Fruit fly (Drosophila melanogaster) whole organism, embryonic: ENCODE results near the gene CG14664.

Experiments used
- Awh ChIP-seq: fragments of 200-800 bp; sonication (Bioruptor generic); IDR thresholded peaks from 2 replicates; pipeline ENCODE4, ENCODE4 v1.3.6; 2022; ENCODE audit warnings: missing biosample characterization, missing genetic modification characterization
- CG10462 ChIP-seq: fragments of 200-800 bp; sonication (Bioruptor generic); optimal IDR thresholded peaks from 2 replicates; lab custom pipeline; 2016; ENCODE audit warnings: missing biosample characterization, missing genetic modification characterization
- CG10543 ChIP-seq: fragments of 200-800 bp; sonication (Bioruptor generic); optimal IDR thresholded peaks from 3 replicates; lab custom pipeline; 2017; ENCODE audit warnings: missing biosample characterization, mild to moderate bottlenecking, missing genetic modification characterization, moderate library complexity
- CG10654 ChIP-seq: fragments of 200-800 bp; sonication (Bioruptor generic); optimal IDR thresholded peaks from 2 replicates; lab custom pipeline; 2016; ENCODE audit warnings: missing biosample characterization, missing genetic modification characterization
- CG11398 ChIP-seq: fragments of 200-800 bp; sonication (Bioruptor generic); optimal IDR thresholded peaks from 2 replicates; lab custom pipeline; 2016; ENCODE audit warnings: missing biosample characterization, missing genetic modification characterization
- CG12744 ChIP-seq: fragments of 200-800 bp; sonication (Bioruptor generic); optimal IDR thresholded peaks from 2 replicates; lab custom pipeline; 2016; ENCODE audit warnings: missing biosample characterization, missing genetic modification characterization
- CG1529 ChIP-seq: fragments of 200-800 bp; sonication (Bioruptor generic); optimal IDR thresholded peaks from 3 replicates; lab custom pipeline; 2018; ENCODE audit warnings: missing biosample characterization, missing genetic modification characterization
- CG1603 ChIP-seq: fragments of 200-800 bp; sonication (Bioruptor generic); optimal IDR thresholded peaks from 2 replicates; lab custom pipeline; 2019; ENCODE audit warnings: missing biosample characterization, mild to moderate bottlenecking, missing genetic modification characterization, moderate library complexity
- CG1792 ChIP-seq: fragments of 200-800 bp; sonication (Bioruptor generic); optimal IDR thresholded peaks from 2 replicates; lab custom pipeline; 2016; ENCODE audit warnings: missing biosample characterization, missing genetic modification characterization
- CG1832 ChIP-seq: fragments of 200-800 bp; sonication (Bioruptor generic); optimal IDR thresholded peaks from 2 replicates; lab custom pipeline; 2017; ENCODE audit warnings: missing biosample characterization, mild to moderate bottlenecking, missing genetic modification characterization, inconsistent platforms
- CG18619 ChIP-seq: fragments of 200-800 bp; sonication (Bioruptor generic); optimal IDR thresholded peaks from 3 replicates; lab custom pipeline; 2017; ENCODE audit warnings: missing biosample characterization, mild to moderate bottlenecking, missing genetic modification characterization
- CG30020 ChIP-seq: fragments of 200-800 bp; optimal IDR thresholded peaks from 2 replicates; lab custom pipeline; 2019; ENCODE audit warnings: missing biosample characterization, mild to moderate bottlenecking, missing genetic modification characterization, moderate library complexity
- CG4282 ChIP-seq: fragments of 200-800 bp; sonication (Bioruptor generic); optimal IDR thresholded peaks from 2 replicates; lab custom pipeline; 2016; ENCODE audit warnings: missing biosample characterization, missing genetic modification characterization
- CG6175 ChIP-seq: fragments of 200-800 bp; sonication (Bioruptor generic); IDR thresholded peaks from 3 replicates; pipeline ENCODE4 v1.3.6; 2022; ENCODE audit warnings: missing biosample characterization, missing genetic modification characterization
- CG9876 ChIP-seq: fragments of 200-800 bp; sonication (Bioruptor generic); optimal IDR thresholded peaks from 2 replicates; lab custom pipeline; 2016; ENCODE audit warnings: missing biosample characterization, missing genetic modification characterization
- Dref ChIP-seq: fragments of 200-800 bp; sonication (Bioruptor generic); IDR thresholded peaks from 2 replicates; pipeline ENCODE4 v1.3.6; 2022; ENCODE audit warnings: missing biosample characterization, missing genetic modification characterization
- Eip74EF ChIP-seq, 2 experiments: fragments of 200-800 bp in 1 of 2; fragments of >200 bp in 1 of 2; sonication (Bioruptor generic) in 1 of 2; optimal IDR thresholded peaks; 2 replicates each; lab custom pipeline; 2017 to 2019; ENCODE audit warnings: missing biosample characterization in 2 of 2, missing genetic modification characterization in 2 of 2, mild to moderate bottlenecking in 1 of 2, moderate library complexity in 1 of 2
- GATAe ChIP-seq: fragments of 200-800 bp; sonication (Bioruptor generic); conservative IDR thresholded peaks from 2 replicates; pipeline ENCODE4 v1.3.6; 2022; ENCODE audit warnings: missing biosample characterization, missing genetic modification characterization
- HLH4C ChIP-seq: fragments of 200-800 bp; sonication (Bioruptor generic); IDR thresholded peaks from 3 replicates; pipeline ENCODE4 v1.3.6; 2022; ENCODE audit warnings: missing biosample characterization, missing genetic modification characterization; ENCODE audit not compliant: partially characterized antibody
- Hand ChIP-seq: fragments of 200-800 bp; sonication (Bioruptor generic); optimal IDR thresholded peaks from 2 replicates; lab custom pipeline; 2017; ENCODE audit warnings: mild to moderate bottlenecking, missing biosample characterization, missing genetic modification reagents, missing genetic modification characterization
- HmgZ ChIP-seq: fragments of 200-800 bp; sonication (Bioruptor generic); optimal IDR thresholded peaks from 2 replicates; lab custom pipeline; 2018; ENCODE audit warnings: missing biosample characterization, mild to moderate bottlenecking, missing genetic modification characterization
- Hr51 ChIP-seq, 2 experiments: fragments of 200-800 bp; sonication (Bioruptor generic); optimal IDR thresholded peaks; 2 replicates in 1 of 2; 3 replicates in 1 of 2; lab custom pipeline; 2016 to 2018; ENCODE audit warnings: missing biosample characterization in 2 of 2, missing genetic modification characterization in 2 of 2, mild to moderate bottlenecking in 1 of 2, moderate library complexity in 1 of 2
- Med ChIP-seq: fragments of 200-800 bp; sonication (Bioruptor generic); peaks from one replicate; lab custom pipeline; 2016; ENCODE audit warnings: missing biosample characterization, missing genetic modification characterization, mild to moderate bottlenecking, inconsistent platforms, moderate library complexity
- NC2β ChIP-seq: fragments of 200-800 bp; sonication (Bioruptor generic); optimal IDR thresholded peaks from 2 replicates; lab custom pipeline; 2016; ENCODE audit warnings: missing biosample characterization, missing genetic modification characterization
- NfI ChIP-seq: fragments of 200-800 bp; sonication (Bioruptor generic); optimal IDR thresholded peaks from 3 replicates; lab custom pipeline; 2018; ENCODE audit warnings: missing biosample characterization, mild to moderate bottlenecking, missing genetic modification characterization, moderate library complexity
- Oli ChIP-seq: fragments of 200-800 bp; sonication (Bioruptor generic); optimal IDR thresholded peaks from 2 replicates; lab custom pipeline; 2018; ENCODE audit warnings: missing biosample characterization, mild to moderate bottlenecking, missing genetic modification characterization, moderate library complexity
- Scr ChIP-seq: fragments of 200-800 bp; sonication (Bioruptor generic); IDR thresholded peaks from 2 replicates; pipeline ENCODE4 v1.3.6; 2022; ENCODE audit warnings: missing biosample characterization, missing genetic modification characterization; ENCODE audit not compliant: partially characterized antibody
- Sox100B ChIP-seq: fragments of 200-800 bp; sonication (Bioruptor generic); optimal IDR thresholded peaks from 3 replicates; lab custom pipeline; 2018; ENCODE audit warnings: missing biosample characterization, mild to moderate bottlenecking, missing genetic modification characterization
- Spps ChIP-seq: fragments of 200-800 bp; sonication (Bioruptor generic); optimal IDR thresholded peaks from 2 replicates; lab custom pipeline; 2018; ENCODE audit warnings: missing biosample characterization, mild to moderate bottlenecking, missing genetic modification characterization
- ac ChIP-seq: fragments of 200-800 bp; sonication (Bioruptor generic); optimal IDR thresholded peaks from 3 replicates; lab custom pipeline; 2017; ENCODE audit warnings: missing biosample characterization, mild to moderate bottlenecking, missing genetic modification characterization
- amos ChIP-seq: fragments of 200-800 bp; sonication (Bioruptor generic); IDR thresholded peaks from 2 replicates; pipeline ENCODE4 v1.3.6; 2022; ENCODE audit warnings: missing biosample characterization, missing genetic modification characterization; ENCODE audit not compliant: partially characterized antibody
- bcd ChIP-seq: fragments of 200-800 bp; sonication (Bioruptor generic); optimal IDR thresholded peaks from 2 replicates; lab custom pipeline; 2017; ENCODE audit warnings: missing biosample characterization, mild to moderate bottlenecking, missing genetic modification characterization
- bsh ChIP-seq, 2 experiments: fragments of 200-800 bp; sonication (Bioruptor generic); optimal IDR thresholded peaks; 2 replicates each; lab custom pipeline; 2017 to 2018; ENCODE audit warnings: mild to moderate bottlenecking in 2 of 2, missing biosample characterization in 2 of 2, missing genetic modification characterization in 2 of 2, moderate library complexity in 1 of 2
- cg ChIP-seq: fragments of 200-800 bp; sonication (Bioruptor generic); optimal IDR thresholded peaks from 3 replicates; lab custom pipeline; 2019; ENCODE audit warnings: missing biosample characterization, mild to moderate bottlenecking, missing genetic modification characterization, moderate library complexity
- ci ChIP-seq: fragments of 200-800 bp; sonication (Bioruptor generic); IDR thresholded peaks from 3 replicates; pipeline ENCODE4 v1.3.6; 2022; ENCODE audit warnings: missing biosample characterization, missing genetic modification characterization
- crol ChIP-seq: fragments of 200-800 bp; sonication (Bioruptor generic); IDR thresholded peaks from 2 replicates; pipeline ENCODE4 v1.3.6; 2022; ENCODE audit warnings: missing biosample characterization, missing genetic modification characterization
- dm ChIP-seq: fragments of 200-800 bp; sonication (Bioruptor generic); optimal IDR thresholded peaks from 3 replicates; lab custom pipeline; 2016; ENCODE audit warnings: missing biosample characterization, missing genetic modification characterization
- ftz-f1 ChIP-seq: fragments of 200-800 bp; sonication (Bioruptor generic); optimal IDR thresholded peaks from 2 replicates; lab custom pipeline; 2016; ENCODE audit warnings: missing biosample characterization, missing genetic modification characterization
- hbn ChIP-seq: fragments of 200-800 bp; sonication (Bioruptor generic); IDR thresholded peaks from 2 replicates; pipeline ENCODE4 v1.3.6; 2022; ENCODE audit warnings: missing biosample characterization, missing genetic modification characterization; ENCODE audit not compliant: partially characterized antibody
- lilli ChIP-seq: fragments of 200-800 bp; sonication (Bioruptor generic); optimal IDR thresholded peaks from 3 replicates; lab custom pipeline; 2016; ENCODE audit warnings: missing biosample characterization, missing genetic modification characterization
- lmd ChIP-seq: fragments of 200-800 bp; sonication (Bioruptor generic); IDR thresholded peaks from 2 replicates; pipeline ENCODE4 v1.3.6; 2022; ENCODE audit warnings: missing biosample characterization, missing genetic modification characterization
- mirr ChIP-seq: fragments of 200-800 bp; sonication (Bioruptor generic); optimal IDR thresholded peaks from 3 replicates; lab custom pipeline; 2018; ENCODE audit warnings: missing biosample characterization, mild to moderate bottlenecking, missing genetic modification characterization
- p53 ChIP-seq: fragments of 200-800 bp; sonication (Bioruptor generic); optimal IDR thresholded peaks from 2 replicates; lab custom pipeline; 2016; ENCODE audit warnings: missing biosample characterization, missing genetic modification characterization
- pfk ChIP-seq: fragments of 200-800 bp; sonication (Bioruptor generic); optimal IDR thresholded peaks from 2 replicates; lab custom pipeline; 2018; ENCODE audit warnings: missing biosample characterization, mild to moderate bottlenecking, missing genetic modification characterization, moderate library complexity
- phol ChIP-seq: fragments of 200-800 bp; sonication (Bioruptor generic); optimal IDR thresholded peaks from 3 replicates; lab custom pipeline; 2018; ENCODE audit warnings: missing biosample characterization, mild to moderate bottlenecking, missing genetic modification characterization, moderate library complexity
- repo ChIP-seq: fragments of 200-800 bp; sonication (Bioruptor generic); optimal IDR thresholded peaks from 2 replicates; lab custom pipeline; 2016; ENCODE audit warnings: missing biosample characterization, missing genetic modification characterization
- sisA ChIP-seq: fragments of 200-800 bp; sonication (Bioruptor generic); IDR thresholded peaks from 2 replicates; pipeline ENCODE4 v1.3.6; 2022; ENCODE audit warnings: missing biosample characterization, missing genetic modification characterization
- wek ChIP-seq: fragments of 200-800 bp; sonication (Bioruptor generic); optimal IDR thresholded peaks from 3 replicates; lab custom pipeline; 2018; ENCODE audit warnings: missing biosample characterization, mild to moderate bottlenecking, missing genetic modification characterization, moderate library complexity
- zf30C ChIP-seq: fragments of 200-800 bp; sonication (Bioruptor generic); optimal IDR thresholded peaks from 3 replicates; lab custom pipeline; 2018; ENCODE audit warnings: missing biosample characterization, mild to moderate bottlenecking, missing genetic modification characterization

CG14664 gene

dm6 chr3R:5251243-5251865 lies 27.4 kb downstream of the CG14664 start, which contains the start of gene CtsF (continued):
- TF ChIP-seq ftz-f1 (GFP tag; lab: Kevin White, UChicago), result peak; percentile 71
- TF ChIP-seq cg (GFP tag; lab: Kevin White, UChicago), result peak; percentile 98
- peak; percentile 48 for TF ChIP-seq Hand (GFP tag; lab: Kevin White, UChicago)
- peak; percentile 100 for TF ChIP-seq Dref (GFP tag; lab: Robert Waterston, UW)
- TF ChIP-seq Sox100B (GFP tag; lab: Kevin White, UChicago), result no peak
- TF ChIP-seq wek, result no peak
- peak; percentile 4 for TF ChIP-seq NfI (GFP tag; lab: Kevin White, UChicago)
- TF ChIP-seq HLH4C (GFP tag; lab: Robert Waterston, UW), result peak; percentile 100
- TF ChIP-seq mirr (GFP tag; lab: Kevin White, UChicago), result peak; percentile 17
- peak; percentile 78 for TF ChIP-seq HmgZ (tag; lab: Kevin White, UChicago)
- TF ChIP-seq sisA (GFP tag; lab: Robert Waterston, UW), result no peak
- TF ChIP-seq CG9876 (GFP tag; lab: Kevin White, UChicago), result no peak
- TF ChIP-seq bsh (GFP tag; optimal IDR thresholded peaks at IDR 0.05; lab: Kevin White, UChicago), result no peak
- no peak for TF ChIP-seq CG12744 (GFP tag; lab: Kevin White, UChicago)
- TF ChIP-seq Oli (tag; lab: Kevin White, UChicago), result no peak
- TF ChIP-seq hbn (GFP tag; lab: Robert Waterston, UW), result peak; percentile 98
- no peak for TF ChIP-seq NC2β (GFP tag; lab: Kevin White, UChicago)
- TF ChIP-seq CG11398, result peak; percentile 28
- TF ChIP-seq GATAe (GFP tag; lab: Robert Waterston, UW), result no peak
- TF ChIP-seq CG10543 (GFP tag; lab: Kevin White, UChicago), result peak; percentile 64
- TF ChIP-seq Hr51 (GFP tag; optimal IDR thresholded peaks at IDR 0.05; lab: Kevin White, UChicago), result peak; percentile 60 to 69
- TF ChIP-seq amos (GFP tag; lab: Robert Waterston, UW), result peak; percentile 99
- no peak for TF ChIP-seq CG10462 (GFP tag; lab: Kevin White, UChicago)
- peak; percentile 56; the same call in 2 of the 3 replicates for TF ChIP-seq ci (GFP tag; lab: Robert Waterston, UW)
- TF ChIP-seq lilli, result peak; percentile 24
- TF ChIP-seq repo (GFP tag; lab: Kevin White, UChicago), result no peak
- peak; percentile 75; the same call in 1 of the 3 replicates for TF ChIP-seq CG6175 (GFP tag; lab: Robert Waterston, UW)
- TF ChIP-seq CG1792, result peak; percentile 12
- no peak for TF ChIP-seq zf30C (GFP tag; lab: Kevin White, UChicago)
- peak; percentile 43 for TF ChIP-seq CG30020 (tag; lab: Kevin White, UChicago)
- peak; percentile 32 for TF ChIP-seq CG4282
- no peak for TF ChIP-seq Spps
- no peak for TF ChIP-seq Awh (GFP tag; lab: Robert Waterston, UW)
- no peak for TF ChIP-seq bcd
- no peak for TF ChIP-seq CG18619 (GFP tag; lab: Kevin White, UChicago)
- TF ChIP-seq CG1603 (tag; lab: Kevin White, UChicago), result peak; percentile 48
- peak; percentile 88 for TF ChIP-seq Med (GFP tag; lab: Kevin White, UChicago)
- TF ChIP-seq CG10654, result no peak
- TF ChIP-seq Eip74EF (GFP tag; optimal IDR thresholded peaks at IDR 0.05; lab: Kevin White, UChicago), result peak in 1 of 2 experiments; percentile 22
- peak; percentile 1 for TF ChIP-seq phol (tag; lab: Kevin White, UChicago)
- TF ChIP-seq dm (GFP tag; lab: Kevin White, UChicago), result peak; percentile 29
- TF ChIP-seq lmd (GFP tag; lab: Robert Waterston, UW), result no peak
- peak; percentile 98 for TF ChIP-seq Scr (GFP tag; lab: Robert Waterston, UW)
- no peak for TF ChIP-seq ac (GFP tag; lab: Kevin White, UChicago)
- TF ChIP-seq pfk (GFP tag; lab: Kevin White, UChicago), result no peak
- peak; percentile 87 for TF ChIP-seq crol (GFP tag; lab: Robert Waterston, UW)
- peak; percentile 0 for TF ChIP-seq p53 (GFP tag; lab: Kevin White, UChicago)
- peak; percentile 84 for TF ChIP-seq CG1832
- no peak for TF ChIP-seq CG1529 (GFP tag; lab: Kevin White, UChicago)
